Worm (Caenorhabditis elegans): ENCODE results near the gene ape-1.

DNA sequence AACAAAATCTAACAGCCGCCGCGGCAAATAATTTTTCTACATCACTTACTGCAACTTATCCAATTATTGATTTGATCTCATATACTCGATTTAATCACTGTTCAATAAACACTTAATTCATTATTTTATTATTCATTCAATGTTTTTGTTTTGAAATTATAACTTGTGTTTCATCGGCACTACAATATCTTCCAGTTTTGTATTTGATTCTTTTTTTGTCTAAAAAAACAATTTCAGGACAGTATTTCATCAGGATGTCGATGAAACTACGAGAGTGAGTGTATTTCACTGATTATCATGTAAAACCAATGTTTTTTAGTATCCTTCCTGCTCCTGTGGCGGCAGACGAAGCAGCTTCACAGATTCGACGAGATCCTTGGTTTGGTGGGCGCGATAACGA, 30.5 kb upstream of the ape-1 start, which contains the start of gene skp-1:
- TF ChIP-seq nhr-28 (tag; optimal IDR thresholded peaks at IDR 0.05) (no peak), egl-5 (tag; optimal IDR thresholded peaks at IDR 0.05) (no peak), nhr-12 (tag; optimal IDR thresholded peaks at IDR 0.05) (no peak), lin-15B (tag; optimal IDR thresholded peaks at IDR 0.05) (no peak), nhr-237 (tag; optimal IDR thresholded peaks at IDR 0.05) (no peak), nhr-77 (tag; optimal IDR thresholded peaks at IDR 0.05) (no peak), tbx-2 (tag; optimal IDR thresholded peaks at IDR 0.05) (no peak), lin-39 (tag; optimal IDR thresholded peaks at IDR 0.05) (no peak), skn-1 (tag; optimal IDR thresholded peaks at IDR 0.05) (no peak), R02D3.7 (tag; optimal IDR thresholded peaks at IDR 0.05) (no peak), unc-39 (tag; optimal IDR thresholded peaks at IDR 0.05) (no peak), unc-62 (GFP tag; optimal IDR thresholded peaks at IDR 0.05) (no peak), ama-1 (optimal IDR thresholded peaks at IDR 0.05) (no peak), nhr-76 (tag; optimal IDR thresholded peaks at IDR 0.05) (no peak)

Measured in whole organism, L3 larva.